Worm (Caenorhabditis elegans) whole organism, L4 larva: ENCODE data around the gene srg-64.

Experiments used
- F10B5.3 ChIP-seq: sonication (generic microtip); optimal IDR thresholded peaks from 2 replicates; lab custom pipeline; 2016; ENCODE audit warnings: mild to moderate bottlenecking, missing genetic modification characterization, missing compliant biosample characterization
- F26F4.8 ChIP-seq: fragments of 200-800 bp; sonication (Bioruptor generic); conservative IDR thresholded peaks from 2 replicates; pipeline ENCODE4 v1.3.6; 2022; ENCODE audit warnings: missing genetic modification characterization, missing compliant biosample characterization
- T20F7.1 ChIP-seq: fragments of 200-800 bp; sonication (Bioruptor generic); optimal IDR thresholded peaks from 2 replicates; lab custom pipeline; 2018; ENCODE audit warnings: mild to moderate bottlenecking, missing genetic modification characterization, missing compliant biosample characterization
- Y105C5A.15 ChIP-seq: fragments of 200-800 bp; sonication (Bioruptor generic); IDR thresholded peaks from 2 replicates; pipeline ENCODE4 v1.3.6; 2022; ENCODE audit warnings: missing genetic modification characterization, missing compliant biosample characterization
- ZK337.2 ChIP-seq: fragments of 200-800 bp; sonication (Bioruptor generic); IDR thresholded peaks from 2 replicates; pipeline ENCODE4 v1.3.6; 2022; ENCODE audit warnings: missing genetic modification reagents, missing genetic modification characterization, missing compliant biosample characterization
- arid-1 ChIP-seq: fragments of 200-800 bp; sonication (Bioruptor generic); conservative IDR thresholded peaks from 2 replicates; pipeline ENCODE4 v1.3.6; 2022; ENCODE audit warnings: missing genetic modification reagents, missing genetic modification characterization, missing compliant biosample characterization
- ceh-44 ChIP-seq: fragments of 200-800 bp; sonication (Bioruptor generic); IDR thresholded peaks from 2 replicates; pipeline ENCODE4 v1.3.6; 2022; ENCODE audit warnings: missing genetic modification reagents, missing genetic modification characterization, missing compliant biosample characterization
- ceh-62 ChIP-seq: sonication (generic microtip); optimal IDR thresholded peaks from 2 replicates; lab custom pipeline; 2017; ENCODE audit warnings: missing biosample characterization, missing genetic modification characterization
- ces-1 ChIP-seq: fragments of 150-350 bp; sonication (generic microtip); optimal IDR thresholded peaks from 4 replicates; lab custom pipeline; 2014; ENCODE audit warnings: missing biosample characterization, missing genetic modification reagents, missing genetic modification characterization
- cey-2 ChIP-seq: sonication (generic microtip); optimal IDR thresholded peaks from 3 replicates; lab custom pipeline; 2017; ENCODE audit warnings: missing genetic modification characterization, mild to moderate bottlenecking, missing compliant biosample characterization, antibody characterized with exemption, borderline replicate concordance; ENCODE audit not compliant: insufficient read depth
- ctbp-1 ChIP-seq: fragments of 200-800 bp; sonication (Bioruptor generic); IDR thresholded peaks from 2 replicates; pipeline ENCODE4 v1.3.6; 2022; ENCODE audit warnings: missing genetic modification reagents, missing genetic modification characterization, missing compliant biosample characterization
- daf-12 ChIP-seq: fragments of 150-350 bp; optimal IDR thresholded peaks from 2 replicates; lab custom pipeline; 2014; ENCODE audit warnings: missing biosample characterization, missing genetic modification reagents, missing genetic modification characterization
- daf-16 ChIP-seq, 3 experiments: sonication (generic microtip); optimal IDR thresholded peaks; 2 replicates each; lab custom pipeline; 2016 to 2017; ENCODE audit warnings: missing genetic modification characterization in 3 of 3, missing genetic modification reagents in 3 of 3, mild to moderate bottlenecking in 2 of 3, missing compliant biosample characterization in 2 of 3, missing biosample characterization in 1 of 3, moderate library complexity in 1 of 3
- dmd-6 ChIP-seq: fragments of 200-800 bp; sonication (Bioruptor generic); IDR thresholded peaks from 2 replicates; pipeline ENCODE4 v1.3.6; 2022; ENCODE audit warnings: missing genetic modification reagents, missing genetic modification characterization, missing compliant biosample characterization
- egl-27 ChIP-seq: sonication (generic microtip); optimal IDR thresholded peaks from 3 replicates; lab custom pipeline; 2017; ENCODE audit warnings: missing biosample characterization, missing genetic modification reagents, missing genetic modification characterization
- egl-43 ChIP-seq: fragments of 200-800 bp; sonication (Bioruptor generic); IDR thresholded peaks from 2 replicates; pipeline ENCODE4 v1.3.6; 2022; ENCODE audit warnings: missing genetic modification reagents, missing genetic modification characterization, missing compliant biosample characterization
- fos-1 ChIP-seq: fragments of 150-350 bp; optimal IDR thresholded peaks from 2 replicates; lab custom pipeline; 2014; ENCODE audit warnings: missing biosample characterization, missing genetic modification characterization
- gei-8 ChIP-seq: fragments of 200-800 bp; sonication (Bioruptor generic); optimal IDR thresholded peaks from 2 replicates; lab custom pipeline; 2018; ENCODE audit warnings: mild to moderate bottlenecking, missing genetic modification characterization, missing compliant biosample characterization
- hlh-30 ChIP-seq: sonication (generic microtip); optimal IDR thresholded peaks from 2 replicates; lab custom pipeline; 2017; ENCODE audit warnings: antibody characterized with exemption, mild to moderate bottlenecking, missing genetic modification characterization, missing compliant biosample characterization; ENCODE audit not compliant: insufficient read depth
- hmg-1.1 ChIP-seq: fragments of 200-800 bp; sonication (Bioruptor generic); IDR thresholded peaks from 2 replicates; pipeline ENCODE4 v1.3.6; 2022; ENCODE audit warnings: missing genetic modification reagents, missing genetic modification characterization, missing compliant biosample characterization
- jun-1 ChIP-seq: fragments of 150-350 bp; optimal IDR thresholded peaks from 2 replicates; lab custom pipeline; 2014; ENCODE audit warnings: missing biosample characterization, missing genetic modification reagents, missing genetic modification characterization
- lin-13 ChIP-seq: fragments of 150-350 bp; optimal IDR thresholded peaks from 2 replicates; lab custom pipeline; 2014; ENCODE audit warnings: missing biosample characterization, missing genetic modification reagents, missing genetic modification characterization
- lin-29 ChIP-seq: fragments of 200-800 bp; sonication (Bioruptor generic); IDR thresholded peaks from 2 replicates; pipeline ENCODE4 v1.3.6; 2022; ENCODE audit warnings: missing genetic modification reagents, missing genetic modification characterization, missing compliant biosample characterization
- lin-38 ChIP-seq: fragments of 200-800 bp; sonication (Bioruptor generic); IDR thresholded peaks from 2 replicates; pipeline ENCODE4 v1.3.6; 2022; ENCODE audit warnings: missing genetic modification reagents, missing genetic modification characterization, missing compliant biosample characterization
- lin-39 ChIP-seq: fragments of 150-350 bp; optimal IDR thresholded peaks from 2 replicates; lab custom pipeline; 2014; ENCODE audit warnings: missing biosample characterization, missing genetic modification reagents, missing genetic modification characterization
- lir-3 ChIP-seq: sonication (generic microtip); optimal IDR thresholded peaks from 2 replicates; lab custom pipeline; 2016; ENCODE audit warnings: mild to moderate bottlenecking, missing genetic modification characterization, missing compliant biosample characterization
- lsy-2 ChIP-seq, 2 experiments: fragments of 150-350 bp in 1 of 2; sonication (generic microtip) in 1 of 2; optimal IDR thresholded peaks; 2 replicates each; lab custom pipeline; 2014 to 2017; ENCODE audit warnings: missing biosample characterization in 2 of 2, missing genetic modification characterization in 2 of 2
- madf-5 ChIP-seq, 2 experiments: fragments of 200-800 bp; sonication (Bioruptor generic); IDR thresholded peaks; 2 replicates each; pipeline ENCODE4 v1.3.6; 2022; ENCODE audit warnings: missing compliant biosample characterization in 2 of 2, missing genetic modification characterization in 2 of 2
- mdl-1 ChIP-seq, 2 experiments: fragments of 150-350 bp in 1 of 2; sonication (generic microtip) in 1 of 2; optimal IDR thresholded peaks; 2 replicates each; lab custom pipeline; 2014 to 2017; ENCODE audit warnings: missing biosample characterization in 2 of 2, missing genetic modification characterization in 2 of 2
- mdt-29 ChIP-seq: fragments of 200-800 bp; sonication (Bioruptor generic); IDR thresholded peaks from 2 replicates; pipeline ENCODE4 v1.3.6; 2022; ENCODE audit warnings: missing genetic modification reagents, missing genetic modification characterization, missing compliant biosample characterization
- mxl-2 ChIP-seq: fragments of 200-800 bp; sonication (Bioruptor generic); conservative IDR thresholded peaks from 2 replicates; pipeline ENCODE4 v1.3.6; 2022; ENCODE audit warnings: missing genetic modification reagents, missing genetic modification characterization, missing compliant biosample characterization
- mxl-3 ChIP-seq: fragments of 200-800 bp; sonication (Bioruptor generic); optimal IDR thresholded peaks from 2 replicates; lab custom pipeline; 2018; ENCODE audit warnings: mild to moderate bottlenecking, missing genetic modification characterization, missing compliant biosample characterization
- nhr-11 ChIP-seq: fragments of 150-350 bp; optimal IDR thresholded peaks from 2 replicates; lab custom pipeline; 2014; ENCODE audit warnings: missing biosample characterization, missing genetic modification characterization
- nhr-237 ChIP-seq: sonication (generic microtip); optimal IDR thresholded peaks from 2 replicates; lab custom pipeline; 2017; ENCODE audit warnings: missing biosample characterization, missing genetic modification characterization
- nhr-41 ChIP-seq: fragments of 200-800 bp; sonication (Bioruptor generic); IDR thresholded peaks from 2 replicates; pipeline ENCODE4 v1.3.6; 2022; ENCODE audit warnings: missing genetic modification reagents, missing genetic modification characterization, missing compliant biosample characterization
- nhr-42 ChIP-seq: fragments of 200-800 bp; sonication (Bioruptor generic); IDR thresholded peaks from 2 replicates; pipeline ENCODE4 v1.3.6; 2022; ENCODE audit warnings: missing genetic modification characterization, missing compliant biosample characterization
- nhr-6 ChIP-seq: fragments of 150-350 bp; optimal IDR thresholded peaks from 2 replicates; lab custom pipeline; 2014; ENCODE audit warnings: missing biosample characterization, missing genetic modification characterization
- nhr-76 ChIP-seq: fragments of 150-350 bp; optimal IDR thresholded peaks from 2 replicates; lab custom pipeline; 2014; ENCODE audit warnings: missing biosample characterization, missing genetic modification characterization
- pha-4 ChIP-seq, 2 experiments: fragments of 150-350 bp in 1 of 2; fragments of 200-800 bp in 1 of 2; sonication (Bioruptor generic) in 1 of 2; IDR thresholded peaks in 1 of 2; optimal IDR thresholded peaks in 1 of 2; 2 replicates each; pipeline versions ENCODE4 v1.3.6 to Lab custom; 2014 to 2022; ENCODE audit warnings: missing genetic modification characterization in 2 of 2, missing genetic modification reagents in 2 of 2, missing biosample characterization in 1 of 2, missing compliant biosample characterization in 1 of 2
- php-3 ChIP-seq: fragments of 200-800 bp; sonication (Bioruptor generic); IDR thresholded peaks from 2 replicates; pipeline ENCODE4 v1.3.6; 2022; ENCODE audit warnings: missing genetic modification reagents, missing genetic modification characterization, missing compliant biosample characterization
- pqm-1 ChIP-seq: sonication (generic microtip); optimal IDR thresholded peaks from 2 replicates; lab custom pipeline; 2017; ENCODE audit warnings: missing biosample characterization, missing genetic modification characterization
- saeg-2 ChIP-seq: fragments of 200-800 bp; sonication (Bioruptor generic); IDR thresholded peaks from 2 replicates; pipeline ENCODE4 v1.3.6; 2022; ENCODE audit warnings: missing genetic modification reagents, missing genetic modification characterization, missing compliant biosample characterization
- sdz-12 ChIP-seq: fragments of 200-800 bp; sonication (Bioruptor generic); optimal IDR thresholded peaks from 2 replicates; lab custom pipeline; 2018; ENCODE audit warnings: mild to moderate bottlenecking, missing genetic modification characterization, missing compliant biosample characterization
- skn-1 ChIP-seq: fragments of 150-350 bp; optimal IDR thresholded peaks from 2 replicates; lab custom pipeline; 2014; ENCODE audit warnings: missing biosample characterization, missing genetic modification characterization
- snpc-1.2 ChIP-seq: fragments of 200-800 bp; sonication (Bioruptor generic); IDR thresholded peaks from 2 replicates; pipeline ENCODE4 v1.3.6; 2022; ENCODE audit warnings: missing genetic modification reagents, missing genetic modification characterization, missing compliant biosample characterization
- zag-1 ChIP-seq: fragments of 150-350 bp; optimal IDR thresholded peaks from 2 replicates; lab custom pipeline; 2014; ENCODE audit warnings: missing biosample characterization, missing genetic modification characterization
- zfp-2 ChIP-seq: sonication (generic microtip); optimal IDR thresholded peaks from 2 replicates; lab custom pipeline; 2016; ENCODE audit warnings: mild to moderate bottlenecking, missing genetic modification characterization, missing compliant biosample characterization
- zip-11 ChIP-seq: fragments of 200-800 bp; sonication (Bioruptor generic); IDR thresholded peaks from 2 replicates; pipeline ENCODE4 v1.3.6; 2022; ENCODE audit warnings: missing genetic modification characterization, missing compliant biosample characterization
- zip-2 ChIP-seq: fragments of 150-350 bp; optimal IDR thresholded peaks from 2 replicates; lab custom pipeline; 2014; ENCODE audit warnings: missing biosample characterization, missing genetic modification characterization
- ztf-7 ChIP-seq: fragments of 150-350 bp; optimal IDR thresholded peaks from 2 replicates; lab custom pipeline; 2014; ENCODE audit warnings: missing biosample characterization, missing genetic modification characterization

The srg-64 gene

DNA sequence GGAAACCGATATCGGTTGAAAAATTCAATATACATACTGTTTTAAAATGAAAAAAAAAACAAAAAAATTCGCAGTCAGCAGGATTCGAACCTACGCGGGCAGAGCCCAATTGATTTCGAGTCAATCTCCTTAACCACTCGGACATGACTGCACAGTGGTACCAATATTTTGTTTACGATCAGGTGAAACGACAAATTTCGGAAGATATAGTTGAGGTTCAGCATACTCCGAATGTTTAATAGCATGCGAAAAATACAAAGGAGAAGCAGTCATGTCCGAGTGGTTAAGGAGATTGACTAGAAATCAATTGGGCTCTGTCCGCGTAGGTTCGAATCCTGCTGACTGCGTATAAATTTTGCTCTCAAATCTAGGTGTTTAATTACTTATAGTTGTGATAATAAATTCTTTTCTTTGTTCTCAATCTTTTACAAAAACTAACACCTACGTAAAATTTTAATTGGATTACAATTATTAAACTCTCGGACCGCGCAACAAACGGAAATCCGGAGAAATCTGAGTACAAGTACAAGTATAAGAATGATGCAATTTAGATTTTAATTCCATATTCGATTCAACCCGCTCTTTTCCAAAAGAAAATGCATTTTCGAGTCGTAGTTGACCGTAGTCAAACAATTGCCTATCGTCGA, 33.0 kb upstream of the srg-64 start, which contains the start of gene Y7A5A.13 (continued):
- TF ChIP-seq lir-3 (tag; lab: Kevin White, UChicago) (peak; percentile 17), daf-16 (GFP tag; optimal IDR thresholded peaks at IDR 0.05; lab: Kevin White, UChicago) (peak; percentile 59 to 80), daf-16 (tag; optimal IDR thresholded peaks at IDR 0.05; lab: Kevin White, UChicago) (peak; percentile 67), F26F4.8 (GFP tag; lab: Robert Waterston, UW) (no peak), F10B5.3 (tag; lab: Kevin White, UChicago) (no peak), mdl-1 (tag; optimal IDR thresholded peaks at IDR 0.05; lab: Kevin White, UChicago) (no peak), hlh-30 (no peak), sdz-12 (GFP tag; lab: Kevin White, UChicago) (no peak), ZK337.2 (GFP tag; lab: Robert Waterston, UW) (no peak), saeg-2 (GFP tag; lab: Robert Waterston, UW) (no peak), nhr-237 (tag; lab: Kevin White, UChicago) (no peak), dmd-6 (GFP tag; lab: Robert Waterston, UW) (peak; percentile 20), cey-2 (no peak), ceh-62 (tag; lab: Kevin White, UChicago) (no peak), hmg-1.1 (peak; percentile 54), ztf-7 (tag; lab: Kevin White, UChicago) (no peak), lin-13 (GFP tag; lab: Kevin White, UChicago) (no peak), daf-12 (tag; lab: Kevin White, UChicago) (no peak), skn-1 (tag; lab: Kevin White, UChicago) (no peak), mdt-29 (GFP tag; lab: Robert Waterston, UW) (no peak), nhr-42 (GFP tag; lab: Robert Waterston, UW) (no peak), egl-43 (peak; percentile 74), lin-38 (GFP tag; lab: Robert Waterston, UW) (peak; percentile 68), Y105C5A.15 (no peak), madf-5 (GFP tag; IDR thresholded peaks at IDR 0.05; lab: Robert Waterston, UW) (no peak), pha-4 (GFP tag; IDR thresholded peaks at IDR 0.05; lab: Robert Waterston, UW) (peak; percentile 62; the same call in 1 of the 2 replicates), pha-4 (tag; optimal IDR thresholded peaks at IDR 0.05; lab: Kevin White, UChicago) (no peak), ceh-44 (GFP tag; lab: Robert Waterston, UW) (no peak), nhr-11 (no peak), lsy-2 (tag; optimal IDR thresholded peaks at IDR 0.05; lab: Kevin White, UChicago) (no peak), lin-39 (tag; lab: Kevin White, UChicago) (no peak), T20F7.1 (no peak), fos-1 (tag; lab: Kevin White, UChicago) (no peak), jun-1 (no peak), lin-29 (no peak), zag-1 (no peak), ctbp-1 (GFP tag; lab: Robert Waterston, UW) (peak; percentile 58; the same call in 1 of the 2 replicates), nhr-6 (no peak), egl-27 (tag; lab: Kevin White, UChicago) (no peak), gei-8 (GFP tag; lab: Kevin White, UChicago) (no peak), zip-2 (tag; lab: Kevin White, UChicago) (no peak), nhr-41 (GFP tag; lab: Robert Waterston, UW) (no peak), zfp-2 (tag; lab: Kevin White, UChicago) (no peak), mxl-3 (GFP tag; lab: Kevin White, UChicago) (no peak), pqm-1 (tag; lab: Kevin White, UChicago) (no peak), ces-1 (GFP tag; lab: Kevin White, UChicago) (no peak), php-3 (GFP tag; lab: Robert Waterston, UW) (no peak), arid-1 (GFP tag; lab: Robert Waterston, UW) (peak; percentile 51), snpc-1.2 (GFP tag; lab: Robert Waterston, UW) (peak; percentile 82), mxl-2 (no peak), nhr-76 (tag; lab: Kevin White, UChicago) (no peak), zip-11 (GFP tag; lab: Robert Waterston, UW) (0 out of 2 replicates have a peak, but pooled peaks have one; percentile 36)
